ENCODE assay signal across 3 fruit fly cellular contexts in the genomic region with DNA sequence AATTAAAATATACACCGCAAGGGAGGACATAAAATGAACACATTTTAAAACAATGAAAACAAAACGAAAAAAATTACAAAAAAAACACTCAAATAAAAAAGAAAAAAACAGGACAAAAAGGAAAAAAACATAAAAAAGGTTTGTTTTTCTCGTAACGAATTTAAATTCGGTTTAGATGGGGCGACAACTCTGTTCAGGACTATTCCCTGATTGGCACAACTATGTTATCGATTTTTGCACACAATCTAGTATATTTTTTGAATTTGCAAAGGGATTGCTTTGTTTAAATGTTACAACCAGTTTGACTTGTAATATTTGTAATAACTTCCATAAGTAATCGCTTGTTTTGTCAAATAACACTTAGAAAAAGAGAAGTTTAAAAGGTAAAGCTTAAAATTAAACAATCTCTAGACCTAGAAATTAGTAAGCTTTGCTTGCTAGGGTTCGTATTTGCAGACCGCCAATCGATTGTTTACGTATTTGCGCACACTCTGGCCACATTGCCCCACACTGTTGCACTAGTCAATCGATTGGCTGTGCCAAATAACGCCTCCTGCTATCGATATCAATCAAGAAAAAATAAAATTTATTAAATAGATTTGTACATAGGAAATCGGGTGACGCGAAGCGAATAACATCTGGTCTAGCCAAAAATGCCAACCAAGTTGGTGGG.
A peak's percentile ranks its signal among the peaks of the same experiment; 100 is the strongest.
TF ChIP-seq lines count a peak whose summit lies in the region.

TSS of gene CG7332 (plus strand) at position 515 of the 673 bp plus-strand sequence.

- no peak for TF ChIP-seq CTCF in whole organism, embryonic (GFP tag; optimal IDR thresholded peaks at IDR 0.05; lab: Kevin White, UChicago)

TF ChIP-seq in whole organism, adult, 20 proteins besides CTCF, POLR2A, EP300 and RAD21:
- TF ChIP-seq pad (GFP tag; optimal IDR thresholded peaks at IDR 0.05; lab: Kevin White, UChicago) (no peak), CG14711 (tag; optimal IDR thresholded peaks at IDR 0.05; lab: Kevin White, UChicago) (peak; percentile 77), cic (GFP tag; optimal IDR thresholded peaks at IDR 0.05; lab: Kevin White, UChicago) (no peak), toe (GFP tag; optimal IDR thresholded peaks at IDR 0.05; lab: Kevin White, UChicago) (no peak), kay (GFP tag; lab: Kevin White, UChicago; ENCODE audit: borderline replicate concordance) (peak; percentile 30)

TF ChIP-seq in whole organism, embryonic, 481 proteins besides CTCF, POLR2A, EP300 and RAD21 (continues in another document):
- TF ChIP-seq row (GFP tag; IDR thresholded peaks at IDR 0.05; lab: Robert Waterston, UW) (peak; percentile 29; the same call in 1 of the 3 replicates), Myb (GFP tag; optimal IDR thresholded peaks at IDR 0.05; lab: Kevin White, UChicago) (peak; percentile 46), wek (GFP tag; optimal IDR thresholded peaks at IDR 0.05; lab: Kevin White, UChicago) (no peak), sens-2 (GFP tag; IDR thresholded peaks at IDR 0.05; lab: Robert Waterston, UW) (no peak), CrebB (tag; optimal IDR thresholded peaks at IDR 0.05; lab: Kevin White, UChicago) (no peak), Med (GFP tag; lab: Kevin White, UChicago) (no peak), CG3281 (GFP tag; optimal IDR thresholded peaks at IDR 0.05; lab: Kevin White, UChicago) (no peak), bbx (GFP tag; IDR thresholded peaks at IDR 0.05; lab: Robert Waterston, UW; ENCODE audit: partially characterized antibody) (peak; percentile 70), disco-r (GFP tag; optimal IDR thresholded peaks at IDR 0.05; lab: Kevin White, UChicago) (no peak), grau (tag; optimal IDR thresholded peaks at IDR 0.05; lab: Kevin White, UChicago) (no peak), CoRest (tag; optimal IDR thresholded peaks at IDR 0.05; lab: Kevin White, UChicago) (peak; percentile 13), zfh1 (GFP tag; IDR thresholded peaks at IDR 0.05; lab: Robert Waterston, UW) (no peak; the same call in 2 of the 3 replicates), CG11560 (tag; IDR thresholded peaks at IDR 0.05; lab: Robert Waterston, UW) (peak; percentile 79; the same call in 2 of the 3 replicates), unc-4 (GFP tag; IDR thresholded peaks at IDR 0.05; lab: Robert Waterston, UW; ENCODE audit: partially characterized antibody) (peak; percentile 50; the same call in 1 of the 2 replicates), az2 (GFP tag; optimal IDR thresholded peaks at IDR 0.05; lab: Kevin White, UChicago) (peak; percentile 15), CG1024 (GFP tag; IDR thresholded peaks at IDR 0.05; lab: Robert Waterston, UW) (no peak), hth (optimal IDR thresholded peaks at IDR 0.05; lab: Kevin White, UChicago) (no peak), HLH4C (GFP tag; IDR thresholded peaks at IDR 0.05; lab: Robert Waterston, UW; ENCODE audit: partially characterized antibody) (peak; percentile 76), Antp (GFP tag; optimal IDR thresholded peaks at IDR 0.05; lab: Kevin White, UChicago) (no peak), Sry-δ (GFP tag; optimal IDR thresholded peaks at IDR 0.05; lab: Kevin White, UChicago) (peak; percentile 69), CG4617 (GFP tag; optimal IDR thresholded peaks at IDR 0.05; lab: Kevin White, UChicago; ENCODE audit: borderline replicate concordance) (peak; percentile 28), Abd-B (GFP tag; optimal IDR thresholded peaks at IDR 0.05; lab: Kevin White, UChicago) (no peak), pho (GFP tag; optimal IDR thresholded peaks at IDR 0.05; lab: Kevin White, UChicago) (no peak), CG14441 (GFP tag; IDR thresholded peaks at IDR 0.05; lab: Robert Waterston, UW) (no peak), bigmax (GFP tag; optimal IDR thresholded peaks at IDR 0.05; lab: Kevin White, UChicago) (no peak), gfzf (GFP tag; optimal IDR thresholded peaks at IDR 0.05; lab: Kevin White, UChicago) (peak; percentile 68), Blimp-1 (GFP tag; optimal IDR thresholded peaks at IDR 0.05; lab: Kevin White, UChicago) (no peak), her (GFP tag; optimal IDR thresholded peaks at IDR 0.05; lab: Kevin White, UChicago) (no peak), MBD-R2 (GFP tag; IDR thresholded peaks at IDR 0.05; lab: Robert Waterston, UW) (peak; percentile 44), CG11093 (GFP tag; IDR thresholded peaks at IDR 0.05; lab: Robert Waterston, UW) (no peak), YL-1 (GFP tag; optimal IDR thresholded peaks at IDR 0.05; lab: Kevin White, UChicago) (peak; percentile 37), CG16813 (GFP tag; IDR thresholded peaks at IDR 0.05; lab: Robert Waterston, UW; ENCODE audit: partially characterized antibody) (peak; percentile 66), Doc3 (GFP tag; IDR thresholded peaks at IDR 0.05; lab: Robert Waterston, UW; ENCODE audit: partially characterized antibody) (peak; percentile 46; the same call in 1 of the 3 replicates), mld (GFP tag; IDR thresholded peaks at IDR 0.05; lab: Robert Waterston, UW; ENCODE audit: partially characterized antibody) (peak; percentile 59; the same call in 1 of the 3 replicates), CG6813 (GFP tag; optimal IDR thresholded peaks at IDR 0.05; lab: Kevin White, UChicago) (no peak), CG6689 (GFP tag; IDR thresholded peaks at IDR 0.05; lab: Robert Waterston, UW) (peak; percentile 24; the same call in 1 of the 2 replicates), sqz (GFP tag; optimal IDR thresholded peaks at IDR 0.05; lab: Kevin White, UChicago) (no peak)

TF ChIP-seq in whole organism, prepupa, 60 proteins besides CTCF, POLR2A, EP300 and RAD21:
- TF ChIP-seq Smox (GFP tag; optimal IDR thresholded peaks at IDR 0.05; lab: Kevin White, UChicago) (no peak), CG16779 (tag; optimal IDR thresholded peaks at IDR 0.05; lab: Kevin White, UChicago) (no peak), Ets21C (GFP tag; optimal IDR thresholded peaks at IDR 0.05; lab: Kevin White, UChicago) (no peak), CG6163 (GFP tag; IDR thresholded peaks at IDR 0.05; lab: Robert Waterston, UW) (no peak), OdsH (GFP tag; optimal IDR thresholded peaks at IDR 0.05; lab: Kevin White, UChicago) (no peak), CG8319 (GFP tag; optimal IDR thresholded peaks at IDR 0.05; lab: Kevin White, UChicago) (no peak), acj6 (GFP tag; optimal IDR thresholded peaks at IDR 0.05; lab: Kevin White, UChicago) (no peak), esn (GFP tag; optimal IDR thresholded peaks at IDR 0.05; lab: Kevin White, UChicago) (peak; percentile 10), svp (GFP tag; lab: Kevin White, UChicago) (no peak), CG10631 (GFP tag; optimal IDR thresholded peaks at IDR 0.05; lab: Kevin White, UChicago) (no peak), Blimp-1 (GFP tag; optimal IDR thresholded peaks at IDR 0.05; lab: Kevin White, UChicago) (no peak), CG4318 (GFP tag; optimal IDR thresholded peaks at IDR 0.05; lab: Kevin White, UChicago) (no peak), Lpt (GFP tag; optimal IDR thresholded peaks at IDR 0.05; lab: Kevin White, UChicago) (no peak), salr (GFP tag; optimal IDR thresholded peaks at IDR 0.05; lab: Kevin White, UChicago) (no peak), cyc (GFP tag; optimal IDR thresholded peaks at IDR 0.05; lab: Kevin White, UChicago) (peak; percentile 1), Sox102F (GFP tag; optimal IDR thresholded peaks at IDR 0.05; lab: Kevin White, UChicago) (no peak), CG11902 (GFP tag; optimal IDR thresholded peaks at IDR 0.05; lab: Kevin White, UChicago) (no peak), achi (GFP tag; optimal IDR thresholded peaks at IDR 0.05; lab: Kevin White, UChicago) (no peak), vri (GFP tag; optimal IDR thresholded peaks at IDR 0.05; lab: Kevin White, UChicago) (no peak), CG31627 (GFP tag; optimal IDR thresholded peaks at IDR 0.05; lab: Kevin White, UChicago) (no peak), topi (GFP tag; optimal IDR thresholded peaks at IDR 0.05; lab: Kevin White, UChicago) (no peak), Eip75B (GFP tag; optimal IDR thresholded peaks at IDR 0.05; lab: Kevin White, UChicago) (no peak), CG9139 (GFP tag; optimal IDR thresholded peaks at IDR 0.05; lab: Kevin White, UChicago) (no peak), CG11294 (GFP tag; IDR thresholded peaks at IDR 0.05; lab: Robert Waterston, UW) (no peak), Hr38 (GFP tag; optimal IDR thresholded peaks at IDR 0.05; lab: Kevin White, UChicago) (no peak), CG3032 (tag; optimal IDR thresholded peaks at IDR 0.05; lab: Kevin White, UChicago) (no peak), Eip78C (GFP tag; lab: Kevin White, UChicago) (peak; percentile 45), Hr39 (GFP tag; optimal IDR thresholded peaks at IDR 0.05; lab: Kevin White, UChicago) (peak; percentile 8), Eip93F (GFP tag; optimal IDR thresholded peaks at IDR 0.05; lab: Kevin White, UChicago) (no peak), fkh (GFP tag; optimal IDR thresholded peaks at IDR 0.05; lab: Kevin White, UChicago) (no peak), CG3919 (GFP tag; optimal IDR thresholded peaks at IDR 0.05; lab: Kevin White, UChicago) (no peak), Met (GFP tag; optimal IDR thresholded peaks at IDR 0.05; lab: Kevin White, UChicago) (no peak), Sox15 (GFP tag; optimal IDR thresholded peaks at IDR 0.05; lab: Kevin White, UChicago) (no peak)
